Fruit fly (Drosophila melanogaster) whole organism, embryonic: Measurements from ENCODE around the gene CG5254.

Experiments
- Abd-B ChIP-seq: fragments of 200-800 bp; sonication (Bioruptor generic); optimal IDR thresholded peaks from 2 replicates; lab custom pipeline; 2018; ENCODE audit warnings: missing biosample characterization, mild to moderate bottlenecking, missing genetic modification characterization, moderate library complexity
- Blimp-1 ChIP-seq: fragments of 200-800 bp; sonication (Bioruptor generic); optimal IDR thresholded peaks from 3 replicates; lab custom pipeline; 2018; ENCODE audit warnings: missing biosample characterization, missing genetic modification characterization, mild to moderate bottlenecking, moderate library complexity, missing genetic modification reagents
- CG10267 ChIP-seq: fragments of 200-800 bp; sonication (Bioruptor generic); optimal IDR thresholded peaks from 2 replicates; lab custom pipeline; 2018; ENCODE audit warnings: missing biosample characterization, mild to moderate bottlenecking, missing genetic modification characterization, moderate library complexity
- CG10462 ChIP-seq: fragments of 200-800 bp; sonication (Bioruptor generic); optimal IDR thresholded peaks from 2 replicates; lab custom pipeline; 2016; ENCODE audit warnings: missing biosample characterization, missing genetic modification characterization
- CG10543 ChIP-seq: fragments of 200-800 bp; sonication (Bioruptor generic); optimal IDR thresholded peaks from 3 replicates; lab custom pipeline; 2017; ENCODE audit warnings: missing biosample characterization, mild to moderate bottlenecking, missing genetic modification characterization, moderate library complexity
- CG14860 ChIP-seq: fragments of 200-800 bp; sonication (Bioruptor generic); IDR thresholded peaks from 3 replicates; pipeline ENCODE4 v1.3.6; 2022; ENCODE audit warnings: missing biosample characterization, missing genetic modification characterization; ENCODE audit not compliant: partially characterized antibody
- CG15696 ChIP-seq: fragments of 200-800 bp; sonication (Bioruptor generic); optimal IDR thresholded peaks from 2 replicates; lab custom pipeline; 2019; ENCODE audit warnings: missing biosample characterization, mild to moderate bottlenecking, missing genetic modification characterization, moderate library complexity
- CG17568 ChIP-seq: fragments of 200-800 bp; sonication (Bioruptor generic); optimal IDR thresholded peaks from 2 replicates; lab custom pipeline; 2018; ENCODE audit warnings: missing biosample characterization, mild to moderate bottlenecking, missing genetic modification characterization, moderate library complexity
- CG17912 ChIP-seq: fragments of 200-800 bp; sonication (Bioruptor generic); optimal IDR thresholded peaks from 2 replicates; lab custom pipeline; 2018; ENCODE audit warnings: missing biosample characterization, mild to moderate bottlenecking, missing genetic modification characterization
- CG18011 ChIP-seq: fragments of 200-800 bp; sonication (Bioruptor generic); optimal IDR thresholded peaks from 2 replicates; lab custom pipeline; 2017; ENCODE audit warnings: missing biosample characterization, missing genetic modification characterization, mild to moderate bottlenecking, moderate library complexity, missing genotype
- CG18599 ChIP-seq: fragments of 200-800 bp; sonication (Bioruptor generic); optimal IDR thresholded peaks from 3 replicates; lab custom pipeline; 2017; ENCODE audit warnings: missing biosample characterization, missing genetic modification characterization, mild to moderate bottlenecking, moderate library complexity, missing genetic modification reagents
- CG2120 ChIP-seq: fragments of 200-800 bp; sonication (Bioruptor generic); optimal IDR thresholded peaks from 3 replicates; lab custom pipeline; 2016; ENCODE audit warnings: missing biosample characterization, missing genetic modification characterization
- CG3163 ChIP-seq: fragments of 200-800 bp; sonication (Bioruptor generic); optimal IDR thresholded peaks from 3 replicates; lab custom pipeline; 2016; ENCODE audit warnings: missing biosample characterization, missing genetic modification characterization
- CG3407 ChIP-seq: fragments of 200-800 bp; sonication (Bioruptor generic); optimal IDR thresholded peaks from 2 replicates; lab custom pipeline; 2018; ENCODE audit warnings: missing biosample characterization, mild to moderate bottlenecking, missing genetic modification characterization
- CG3995 ChIP-seq: fragments of 200-800 bp; sonication (Bioruptor generic); optimal IDR thresholded peaks from 3 replicates; lab custom pipeline; 2016; ENCODE audit warnings: missing biosample characterization, missing genetic modification characterization
- CG6791 ChIP-seq: fragments of 200-800 bp; sonication (Bioruptor generic); IDR thresholded peaks from 3 replicates; pipeline ENCODE4 v1.3.6; 2022; ENCODE audit warnings: missing biosample characterization, missing genetic modification characterization; ENCODE audit not compliant: partially characterized antibody
- CG7372 ChIP-seq: fragments of 200-800 bp; sonication (Bioruptor generic); IDR thresholded peaks from 2 replicates; pipeline ENCODE4 v1.3.6; 2022; ENCODE audit warnings: missing biosample characterization, missing genetic modification characterization
- CG7745 ChIP-seq: fragments of 200-800 bp; sonication (Bioruptor generic); optimal IDR thresholded peaks from 2 replicates; lab custom pipeline; 2018; ENCODE audit warnings: missing biosample characterization, mild to moderate bottlenecking, missing genetic modification characterization, moderate library complexity
- CG7928 ChIP-seq: fragments of 200-800 bp; sonication (Bioruptor generic); optimal IDR thresholded peaks from 2 replicates; lab custom pipeline; 2017; ENCODE audit warnings: missing biosample characterization, mild to moderate bottlenecking, missing genetic modification characterization
- CG8089 ChIP-seq: fragments of 200-800 bp; sonication (Bioruptor generic); optimal IDR thresholded peaks from 3 replicates; lab custom pipeline; 2016; ENCODE audit warnings: missing biosample characterization, missing genetic modification characterization
- CG8924 ChIP-seq: fragments of 200-800 bp; optimal IDR thresholded peaks from 3 replicates; lab custom pipeline; 2019; ENCODE audit warnings: missing biosample characterization, mild to moderate bottlenecking, missing genetic modification characterization, moderate library complexity
- CG9797 ChIP-seq: fragments of 200-800 bp; sonication (Bioruptor generic); optimal IDR thresholded peaks from 3 replicates; lab custom pipeline; 2018; ENCODE audit warnings: missing biosample characterization, mild to moderate bottlenecking, missing genetic modification characterization
- CHES-1-like ChIP-seq: fragments of 200-800 bp; sonication (Bioruptor generic); optimal IDR thresholded peaks from 2 replicates; lab custom pipeline; 2016; ENCODE audit warnings: missing biosample characterization, missing genetic modification characterization
- Dbx ChIP-seq: fragments of 200-800 bp; sonication (Bioruptor generic); IDR thresholded peaks from 3 replicates; pipeline ENCODE4 v1.3.6; 2022; ENCODE audit warnings: missing biosample characterization, missing genetic modification characterization
- Ets65A ChIP-seq: fragments of 200-800 bp; sonication (Bioruptor generic); peaks from one replicate; lab custom pipeline; 2016; ENCODE audit warnings: missing biosample characterization, missing genetic modification characterization
- MESR4 ChIP-seq: fragments of 200-800 bp; sonication (Bioruptor generic); optimal IDR thresholded peaks from 2 replicates; lab custom pipeline; 2018; ENCODE audit warnings: missing biosample characterization, mild to moderate bottlenecking, missing genetic modification characterization, moderate library complexity
- Mes4 ChIP-seq: fragments of 200-800 bp; sonication (Bioruptor generic); optimal IDR thresholded peaks from 2 replicates; lab custom pipeline; 2016; ENCODE audit warnings: missing biosample characterization, missing genetic modification characterization
- Nf-YA ChIP-seq: fragments of 200-800 bp; sonication (Bioruptor generic); IDR thresholded peaks from 2 replicates; pipeline ENCODE4 v1.3.6; 2022; ENCODE audit warnings: missing biosample characterization, missing genetic modification characterization
- Nf-YC ChIP-seq: fragments of 200-800 bp; optimal IDR thresholded peaks from 3 replicates; lab custom pipeline; 2019; ENCODE audit warnings: missing biosample characterization, mild to moderate bottlenecking, missing genetic modification characterization, moderate library complexity
- Scr ChIP-seq: fragments of 200-800 bp; sonication (Bioruptor generic); IDR thresholded peaks from 2 replicates; pipeline ENCODE4 v1.3.6; 2022; ENCODE audit warnings: missing biosample characterization, missing genetic modification characterization; ENCODE audit not compliant: partially characterized antibody
- Sin3A ChIP-seq: fragments of >200 bp; optimal IDR thresholded peaks from 2 replicates; lab custom pipeline; 2018
- Spps ChIP-seq: fragments of 200-800 bp; sonication (Bioruptor generic); optimal IDR thresholded peaks from 2 replicates; lab custom pipeline; 2018; ENCODE audit warnings: missing biosample characterization, mild to moderate bottlenecking, missing genetic modification characterization
- abd-A ChIP-seq: fragments of 200-800 bp; sonication (Bioruptor generic); optimal IDR thresholded peaks from 3 replicates; lab custom pipeline; 2019; ENCODE audit warnings: missing biosample characterization, mild to moderate bottlenecking, missing genetic modification characterization, moderate library complexity
- cato ChIP-seq: fragments of 200-800 bp; sonication (Bioruptor generic); optimal IDR thresholded peaks from 2 replicates; lab custom pipeline; 2016; ENCODE audit warnings: missing biosample characterization, missing genetic modification characterization, borderline replicate concordance
- chinmo ChIP-seq: fragments of 200-800 bp; sonication (Bioruptor generic); IDR thresholded peaks from 4 replicates; pipeline ENCODE4 v1.3.6; 2022; ENCODE audit warnings: missing biosample characterization, missing genetic modification characterization; ENCODE audit not compliant: partially characterized antibody
- cwo ChIP-seq: fragments of 200-800 bp; sonication (Bioruptor generic); optimal IDR thresholded peaks from 3 replicates; lab custom pipeline; 2017; ENCODE audit warnings: missing biosample characterization, missing genetic modification characterization, mild to moderate bottlenecking, moderate library complexity, missing genetic modification reagents
- fd102C ChIP-seq: fragments of 200-800 bp; sonication (Bioruptor generic); optimal IDR thresholded peaks from 2 replicates; lab custom pipeline; 2018; ENCODE audit warnings: missing biosample characterization, mild to moderate bottlenecking, missing genetic modification characterization, moderate library complexity
- ftz-f1 ChIP-seq: fragments of 200-800 bp; sonication (Bioruptor generic); optimal IDR thresholded peaks from 2 replicates; lab custom pipeline; 2016; ENCODE audit warnings: missing biosample characterization, missing genetic modification characterization
- hb ChIP-seq: fragments of 200-800 bp; sonication (Bioruptor generic); IDR thresholded peaks from 3 replicates; pipeline ENCODE4 v1.3.6; 2022; ENCODE audit warnings: missing biosample characterization, missing genetic modification characterization; ENCODE audit not compliant: partially characterized antibody
- insv ChIP-seq, 2 experiments: fragments of 200-800 bp; sonication (Bioruptor generic); optimal IDR thresholded peaks; 3 replicates each; lab custom pipeline; 2016 to 2018; ENCODE audit warnings: missing biosample characterization in 2 of 2, missing genetic modification characterization in 2 of 2
- knrl ChIP-seq: fragments of 200-800 bp; sonication (Bioruptor generic); IDR thresholded peaks from 3 replicates; pipeline ENCODE4 v1.3.6; 2022; ENCODE audit warnings: missing biosample characterization, missing genetic modification characterization; ENCODE audit not compliant: partially characterized antibody
- lmd ChIP-seq: fragments of 200-800 bp; sonication (Bioruptor generic); IDR thresholded peaks from 2 replicates; pipeline ENCODE4 v1.3.6; 2022; ENCODE audit warnings: missing biosample characterization, missing genetic modification characterization
- nmo ChIP-seq: fragments of 200-800 bp; sonication (Bioruptor generic); optimal IDR thresholded peaks from 2 replicates; lab custom pipeline; 2018; ENCODE audit warnings: missing biosample characterization, mild to moderate bottlenecking, missing genetic modification characterization, moderate library complexity
- oc ChIP-seq: fragments of 200-800 bp; sonication (Bioruptor generic); optimal IDR thresholded peaks from 2 replicates; lab custom pipeline; 2018; ENCODE audit warnings: missing biosample characterization, mild to moderate bottlenecking, missing genetic modification characterization, moderate library complexity
- pum ChIP-seq: fragments of 200-800 bp; sonication (Bioruptor generic); optimal IDR thresholded peaks from 2 replicates; lab custom pipeline; 2016; ENCODE audit warnings: missing biosample characterization, missing genetic modification characterization
- stc ChIP-seq: fragments of 200-800 bp; sonication (Bioruptor generic); IDR thresholded peaks from 2 replicates; pipeline ENCODE4 v1.3.6; 2022; ENCODE audit warnings: missing biosample characterization, missing genetic modification characterization
- zen ChIP-seq: fragments of 200-800 bp; sonication (Bioruptor generic); optimal IDR thresholded peaks from 3 replicates; lab custom pipeline; 2018; ENCODE audit warnings: missing biosample characterization, mild to moderate bottlenecking, missing genetic modification characterization, moderate library complexity
- zfh1 ChIP-seq: fragments of 200-800 bp; sonication (Bioruptor generic); IDR thresholded peaks from 3 replicates; pipeline ENCODE4 v1.3.6; 2022; ENCODE audit warnings: missing biosample characterization, missing genetic modification characterization

Gene CG5254

DNA sequence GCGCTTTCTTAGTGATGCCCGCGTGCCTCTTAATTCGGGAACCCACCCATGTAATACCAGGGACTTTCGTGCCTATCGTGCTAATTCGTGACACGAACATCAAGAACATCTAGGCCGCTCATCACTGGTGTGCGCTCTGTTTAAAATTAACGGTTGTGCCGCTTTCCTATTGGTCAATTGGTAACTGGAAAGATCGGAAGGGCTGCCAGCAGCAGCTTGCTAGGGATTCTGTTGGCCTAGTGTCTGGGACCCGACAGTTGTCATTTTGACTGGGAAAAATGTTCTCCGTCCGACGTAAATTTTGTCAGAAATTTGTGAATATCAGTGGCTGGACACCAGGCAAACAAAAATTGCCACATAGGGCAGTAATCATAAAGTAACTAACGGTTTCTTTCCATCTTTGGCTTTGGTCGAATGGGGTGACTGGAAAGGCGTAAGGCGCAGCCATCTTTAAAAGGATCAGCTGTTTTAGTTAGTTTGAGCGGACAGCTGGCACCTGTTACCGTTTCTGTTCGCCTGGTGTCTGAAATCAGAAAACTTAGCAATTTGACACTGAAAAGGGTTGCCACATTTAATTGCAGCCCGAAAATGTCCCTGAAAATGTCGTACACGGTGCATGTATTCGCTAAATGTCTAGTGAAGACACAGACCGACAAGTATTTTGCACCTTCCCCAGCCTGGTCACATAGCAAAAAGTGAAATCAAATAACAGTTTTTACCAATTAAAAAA lies 8.9 kb downstream of the CG5254 start, which contains the start of gene CG5273 (continued):
- TF ChIP-seq CG17568 (no peak), Abd-B (GFP tag; lab: Kevin White, UChicago) (peak; percentile 60), CG14860 (GFP tag; lab: Robert Waterston, UW) (peak; percentile 91), cato (no peak), Mes4 (GFP tag; lab: Kevin White, UChicago) (no peak), Sin3A (lab: Kevin White, UChicago) (peak; percentile 60), CG18599 (GFP tag; lab: Kevin White, UChicago) (no peak), cwo (GFP tag; lab: Kevin White, UChicago) (peak; percentile 6), CG8089 (GFP tag; lab: Kevin White, UChicago) (no peak), CG2120 (peak; percentile 36), CHES-1-like (GFP tag; lab: Kevin White, UChicago) (peak; percentile 54), Blimp-1 (GFP tag; lab: Kevin White, UChicago) (peak; percentile 93), stc (GFP tag; lab: Robert Waterston, UW) (0 out of 2 replicates have a peak, but pooled peaks have one; percentile 34), chinmo (peak; percentile 95), CG3407 (GFP tag; lab: Kevin White, UChicago) (no peak), zen (peak; percentile 38), fd102C (peak; percentile 22), insv (GFP tag; optimal IDR thresholded peaks at IDR 0.05; lab: Kevin White, UChicago) (peak in 1 of 2 experiments; percentile 78), zfh1 (peak; percentile 22; the same call in 1 of the 3 replicates), nmo (GFP tag; lab: Kevin White, UChicago) (peak; percentile 30), CG3163 (no peak), hb (GFP tag; lab: Robert Waterston, UW) (peak; percentile 86), CG17912 (GFP tag; lab: Kevin White, UChicago) (peak; percentile 6), MESR4 (GFP tag; lab: Kevin White, UChicago) (peak; percentile 85), pum (GFP tag; lab: Kevin White, UChicago) (no peak), CG10543 (GFP tag; lab: Kevin White, UChicago) (peak; percentile 69), CG10267 (tag; lab: Kevin White, UChicago) (peak; percentile 65), Nf-YC (peak; percentile 99), CG7372 (GFP tag; lab: Robert Waterston, UW) (no peak), knrl (peak; percentile 81), Ets65A (GFP tag; lab: Kevin White, UChicago) (peak; percentile 28), CG10462 (GFP tag; lab: Kevin White, UChicago) (peak; percentile 84), CG8924 (tag; lab: Kevin White, UChicago) (peak; percentile 31), abd-A (tag; lab: Kevin White, UChicago) (peak; percentile 95), CG9797 (GFP tag; lab: Kevin White, UChicago) (peak; percentile 98), lmd (GFP tag; lab: Robert Waterston, UW) (peak; percentile 8; the same call in 1 of the 2 replicates), CG6791 (GFP tag; lab: Robert Waterston, UW) (peak; percentile 97), CG7745 (tag; lab: Kevin White, UChicago) (peak; percentile 68), oc (peak; percentile 11), Nf-YA (GFP tag; lab: Robert Waterston, UW) (0 out of 2 replicates have a peak, but pooled peaks have one; percentile 32), Dbx (0 out of 3 replicates have a peak, but pooled peaks have one; percentile 5), Spps (tag; lab: Kevin White, UChicago) (no peak), ftz-f1 (peak; percentile 96), CG3995 (GFP tag; lab: Kevin White, UChicago) (peak; percentile 40), CG7928 (GFP tag; lab: Kevin White, UChicago) (peak; percentile 72), CG18011 (GFP tag; lab: Kevin White, UChicago) (peak; percentile 4), CG15696 (peak; percentile 14), Scr (GFP tag; lab: Robert Waterston, UW) (peak; percentile 97)
